Fruit fly (Drosophila melanogaster): ENCODE results near the gene kek5.

The kek5 gene

DNA sequence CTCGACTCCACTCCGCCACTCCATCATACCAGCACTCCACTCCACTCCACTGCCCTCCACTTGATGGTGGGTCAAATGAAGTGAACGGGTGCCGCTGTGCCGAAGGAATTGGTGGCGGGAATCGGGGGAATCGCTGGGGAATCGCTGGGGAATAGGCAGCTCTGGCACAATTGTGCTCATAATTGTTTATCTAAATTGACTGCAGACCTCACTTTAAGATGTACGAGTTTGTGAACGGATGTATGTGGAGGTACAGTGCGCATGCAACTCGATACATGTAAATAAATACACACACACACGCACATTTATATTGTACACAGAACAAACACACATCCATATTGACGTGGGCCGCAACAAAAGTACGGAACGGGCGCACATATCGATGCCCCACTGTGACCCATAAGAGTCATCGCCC is 19.0 kb downstream of the kek5 start (continued):
- TF ChIP-seq Drgx (GFP tag; IDR thresholded peaks at IDR 0.05), result 0 out of 2 replicates have a peak, but pooled peaks have one; percentile 7
- TF ChIP-seq ind (GFP tag; optimal IDR thresholded peaks at IDR 0.05), result no peak
- TF ChIP-seq so (GFP tag; IDR thresholded peaks at IDR 0.05), result peak; percentile 38; the same call in 1 of the 3 replicates
- peak; percentile 51 for TF ChIP-seq Med (GFP tag)
- TF ChIP-seq stc (GFP tag; IDR thresholded peaks at IDR 0.05), result peak; percentile 9; the same call in 1 of the 2 replicates
- no peak for TF ChIP-seq Blimp-1 (GFP tag; optimal IDR thresholded peaks at IDR 0.05)
- TF ChIP-seq CG1603 (tag; optimal IDR thresholded peaks at IDR 0.05), result peak; percentile 49
- peak; percentile 32; the same call in 1 of the 2 replicates for TF ChIP-seq vvl (GFP tag; IDR thresholded peaks at IDR 0.05)
- no peak for TF ChIP-seq Dll (GFP tag; IDR thresholded peaks at IDR 0.05; ENCODE audit: partially characterized antibody)
- peak in 1 of 2 experiments; percentile 4 for TF ChIP-seq chif (GFP tag; optimal IDR thresholded peaks at IDR 0.05)
- TF ChIP-seq fd64A (GFP tag; optimal IDR thresholded peaks at IDR 0.05), result peak; percentile 8
- no peak for TF ChIP-seq Deaf1 (tag; optimal IDR thresholded peaks at IDR 0.05)
- TF ChIP-seq CG11696 (GFP tag; IDR thresholded peaks at IDR 0.05), result no peak
- peak; percentile 35 for TF ChIP-seq CG5180 (GFP tag; optimal IDR thresholded peaks at IDR 0.05)
- peak; percentile 92 for TF ChIP-seq grau (tag; optimal IDR thresholded peaks at IDR 0.05)
- TF ChIP-seq schlank (tag; optimal IDR thresholded peaks at IDR 0.05), result no peak
- 0 out of 2 replicates have a peak, but pooled peaks have one; percentile 35 for TF ChIP-seq Xrp1 (GFP tag; IDR thresholded peaks at IDR 0.05)
- TF ChIP-seq exex (tag; optimal IDR thresholded peaks at IDR 0.05), result no peak
- peak in 1 of 2 experiments; percentile 38 for TF ChIP-seq Hr78 (GFP tag; optimal IDR thresholded peaks at IDR 0.05)
- TF ChIP-seq abd-A (tag; optimal IDR thresholded peaks at IDR 0.05), result peak; percentile 20
- no peak for TF ChIP-seq Tbp (GFP tag; optimal IDR thresholded peaks at IDR 0.05)
- TF ChIP-seq CG7745 (tag; optimal IDR thresholded peaks at IDR 0.05), result peak; percentile 22
- no peak for TF ChIP-seq CG17568 (GFP tag; optimal IDR thresholded peaks at IDR 0.05)
- TF ChIP-seq rib (GFP tag; IDR thresholded peaks at IDR 0.05), result no peak
- peak; percentile 31 for TF ChIP-seq sd (tag; optimal IDR thresholded peaks at IDR 0.05)
- TF ChIP-seq otp (GFP tag; IDR thresholded peaks at IDR 0.05), result peak; percentile 23; the same call in 1 of the 3 replicates
- TF ChIP-seq trem (tag; optimal IDR thresholded peaks at IDR 0.05), result no peak
- peak; percentile 87 for TF ChIP-seq z (GFP tag; IDR thresholded peaks at IDR 0.05)
- peak; percentile 74 for TF ChIP-seq cg (GFP tag; optimal IDR thresholded peaks at IDR 0.05)
- TF ChIP-seq CG12769 (tag; optimal IDR thresholded peaks at IDR 0.05), result peak; percentile 65

DNA sequence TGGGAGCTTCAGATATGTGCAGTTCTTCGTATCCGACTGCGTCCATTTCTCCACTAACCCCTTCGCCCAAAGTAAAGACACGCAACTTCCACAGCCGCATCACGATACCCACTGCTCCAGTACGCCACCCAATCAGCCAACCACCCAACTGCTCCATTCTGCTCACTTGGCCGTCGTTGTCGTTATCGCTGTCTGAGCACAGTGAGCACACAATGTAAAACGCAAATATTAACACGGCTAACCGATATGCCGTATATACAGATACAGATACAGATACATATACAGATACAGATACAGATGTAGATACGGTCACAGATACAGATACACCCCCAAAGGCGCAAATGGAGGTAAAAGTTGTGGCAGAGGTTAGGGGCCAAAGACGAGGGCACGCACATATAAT is 22.5 kb downstream of the kek5 start:
- TF ChIP-seq HmgZ (tag; optimal IDR thresholded peaks at IDR 0.05) (no peak), GATAe (GFP tag; conservative IDR thresholded peaks at IDR 0.05) (0 out of 2 replicates have a peak, but pooled peaks have one; percentile 17), dati (GFP tag; IDR thresholded peaks at IDR 0.05) (no peak), crol (GFP tag; IDR thresholded peaks at IDR 0.05) (no peak), Sry-δ (GFP tag; optimal IDR thresholded peaks at IDR 0.05) (no peak), sd (tag; optimal IDR thresholded peaks at IDR 0.05) (no peak), Spps (tag; optimal IDR thresholded peaks at IDR 0.05) (no peak), CG11504 (tag; optimal IDR thresholded peaks at IDR 0.05) (no peak), CG1603 (tag; optimal IDR thresholded peaks at IDR 0.05) (peak; percentile 24), ATbp (GFP tag; optimal IDR thresholded peaks at IDR 0.05) (peak; percentile 58), CG18599 (GFP tag; optimal IDR thresholded peaks at IDR 0.05) (no peak), CG6175 (GFP tag; IDR thresholded peaks at IDR 0.05) (no peak), Lpt (GFP tag; optimal IDR thresholded peaks at IDR 0.05) (no peak), pan (optimal IDR thresholded peaks at IDR 0.05) (no peak), pan (GFP tag; optimal IDR thresholded peaks at IDR 0.05 in 1 of 2, IDR thresholded peaks at IDR 0.05 in 1 of 2) (no peak), nmo (GFP tag; optimal IDR thresholded peaks at IDR 0.05) (no peak), bigmax (GFP tag; optimal IDR thresholded peaks at IDR 0.05) (no peak), Ravus (GFP tag; IDR thresholded peaks at IDR 0.05) (no peak), CG2712 (tag; optimal IDR thresholded peaks at IDR 0.05) (peak; percentile 4), CG7372 (GFP tag; IDR thresholded peaks at IDR 0.05) (no peak), CG3995 (GFP tag; optimal IDR thresholded peaks at IDR 0.05) (no peak), Elba2 (GFP tag; optimal IDR thresholded peaks at IDR 0.05) (no peak), CG1024 (GFP tag; IDR thresholded peaks at IDR 0.05) (no peak), row (GFP tag; IDR thresholded peaks at IDR 0.05) (no peak)

Measured in whole organism, embryonic.